Fruit fly (Drosophila melanogaster) whole organism, wandering third instar larva: ENCODE results near the gene Lrrk.

ENCODE experiments used
- Abd-B ChIP-seq: fragments of >200 bp; optimal IDR thresholded peaks from 2 replicates; lab custom pipeline; 2017; ENCODE audit warnings: missing biosample characterization, missing genetic modification characterization
- CG32264 ChIP-seq: fragments of 200-800 bp; sonication (Bioruptor generic); optimal IDR thresholded peaks from 2 replicates; lab custom pipeline; 2016; ENCODE audit warnings: missing biosample characterization, missing genetic modification characterization
- CG9705 ChIP-seq: fragments of 200-800 bp; sonication (Bioruptor generic); optimal IDR thresholded peaks from 2 replicates; lab custom pipeline; 2018; ENCODE audit warnings: missing biosample characterization, mild to moderate bottlenecking, missing genetic modification characterization
- CrebA ChIP-seq: fragments of 200-800 bp; sonication (Bioruptor generic); optimal IDR thresholded peaks from 2 replicates; lab custom pipeline; 2016; ENCODE audit warnings: missing biosample characterization, mild to moderate bottlenecking, missing genetic modification characterization, borderline replicate concordance
- Dfd ChIP-seq: fragments of >200 bp; optimal IDR thresholded peaks from 2 replicates; lab custom pipeline; 2017; ENCODE audit warnings: missing biosample characterization, missing genetic modification characterization
- Dif ChIP-seq: fragments of 200-275, 200-300 bp; sonication (Bioruptor generic); optimal IDR thresholded peaks from 2 replicates; lab custom pipeline; 2018; ENCODE audit warnings: missing biosample characterization, missing genetic modification characterization; ENCODE audit not compliant: partially characterized antibody
- HLH106 ChIP-seq: fragments of 200-800 bp; optimal IDR thresholded peaks from 3 replicates; lab custom pipeline; 2019; ENCODE audit warnings: missing biosample characterization, mild to moderate bottlenecking, missing genetic modification characterization, moderate library complexity
- Hnf4 ChIP-seq: fragments of 200-800 bp; sonication (Bioruptor generic); optimal IDR thresholded peaks from 2 replicates; lab custom pipeline; 2016; ENCODE audit warnings: missing biosample characterization, mild to moderate bottlenecking, missing genetic modification characterization
- Hr83 ChIP-seq: fragments of 200-300 bp; sonication (Bioruptor generic); optimal IDR thresholded peaks from 2 replicates; lab custom pipeline; 2016; ENCODE audit warnings: missing biosample characterization, mild to moderate bottlenecking, missing genetic modification characterization, moderate library complexity; ENCODE audit not compliant: poor library complexity, severe bottlenecking
- Jra ChIP-seq: sonication (Bioruptor generic); optimal IDR thresholded peaks from 2 replicates; lab custom pipeline; 2016; ENCODE audit warnings: missing biosample characterization, missing genetic modification characterization
- Mio ChIP-seq: sonication (Bioruptor generic); optimal IDR thresholded peaks from 2 replicates; lab custom pipeline; 2016; ENCODE audit warnings: missing biosample characterization, missing genetic modification characterization
- Myc ChIP-seq: fragments of >200 bp; optimal IDR thresholded peaks from 2 replicates; lab custom pipeline; 2017
- N ChIP-seq: fragments of >200 bp; optimal IDR thresholded peaks from 2 replicates; lab custom pipeline; 2018; ENCODE audit warnings: missing biosample characterization, missing external identifiers, missing genetic modification characterization
- OdsH ChIP-seq: fragments of 200-800 bp; sonication (Bioruptor generic); optimal IDR thresholded peaks from 2 replicates; lab custom pipeline; 2016; ENCODE audit warnings: missing biosample characterization, mild to moderate bottlenecking, missing genetic modification characterization
- Rel ChIP-seq, 2 experiments: fragments of 200-800 bp; sonication (Bioruptor generic) in 1 of 2; optimal IDR thresholded peaks; 2 replicates in 1 of 2; 3 replicates in 1 of 2; lab custom pipeline; 2016 to 2019; ENCODE audit warnings: mild to moderate bottlenecking in 2 of 2, missing biosample characterization in 2 of 2, missing genetic modification characterization in 2 of 2, moderate library complexity in 1 of 2
- Sp1 ChIP-seq: fragments of 200-800 bp; sonication (Bioruptor generic); optimal IDR thresholded peaks from 3 replicates; lab custom pipeline; 2019; ENCODE audit warnings: missing biosample characterization, mild to moderate bottlenecking, missing genetic modification characterization, moderate library complexity
- Vsx2 ChIP-seq: fragments of 200-300, 225-300 bp; sonication (Bioruptor generic); optimal IDR thresholded peaks from 2 replicates; lab custom pipeline; 2018; ENCODE audit warnings: missing biosample characterization, missing genetic modification characterization; ENCODE audit not compliant: partially characterized antibody
- br ChIP-seq: fragments of 200-800 bp; sonication (Bioruptor generic); optimal IDR thresholded peaks from 2 replicates; lab custom pipeline; 2016; ENCODE audit warnings: missing biosample characterization, missing genetic modification characterization
- brk ChIP-seq: fragments of 200-800 bp; sonication (Bioruptor generic); optimal IDR thresholded peaks from 2 replicates; lab custom pipeline; 2016; ENCODE audit warnings: missing biosample characterization, mild to moderate bottlenecking, missing genetic modification characterization
- dmrt93B ChIP-seq: fragments of 200-800 bp; sonication (Bioruptor generic); optimal IDR thresholded peaks from 2 replicates; lab custom pipeline; 2018; ENCODE audit warnings: missing biosample characterization, mild to moderate bottlenecking, missing genetic modification characterization
- dsf ChIP-seq: sonication (Bioruptor generic); optimal IDR thresholded peaks from 2 replicates; lab custom pipeline; 2016; ENCODE audit warnings: missing biosample characterization, missing genetic modification characterization, borderline replicate concordance
- ey ChIP-seq: fragments of 200-800 bp; sonication (Bioruptor generic); optimal IDR thresholded peaks from 2 replicates; lab custom pipeline; 2016; ENCODE audit warnings: missing biosample characterization, missing genetic modification characterization
- foxo ChIP-seq, 2 experiments: fragments of 200-800 bp; sonication (Bioruptor generic); optimal IDR thresholded peaks; 2 replicates in 1 of 2; 3 replicates in 1 of 2; lab custom pipeline; 2016 to 2017; ENCODE audit warnings: missing biosample characterization in 2 of 2, missing genetic modification characterization in 2 of 2
- fru ChIP-seq: fragments of 200-800 bp; sonication (Bioruptor generic); optimal IDR thresholded peaks from 3 replicates; lab custom pipeline; 2016; ENCODE audit warnings: missing biosample characterization, mild to moderate bottlenecking, missing genetic modification characterization
- h ChIP-seq: fragments of 200-800 bp; sonication (Bioruptor generic); optimal IDR thresholded peaks from 3 replicates; lab custom pipeline; 2016; ENCODE audit warnings: missing biosample characterization, mild to moderate bottlenecking, missing genetic modification characterization
- jim ChIP-seq: fragments of 175-275, 200-325 bp; sonication (Bioruptor generic); optimal IDR thresholded peaks from 2 replicates; lab custom pipeline; 2016; ENCODE audit warnings: missing biosample characterization, mild to moderate bottlenecking, missing genetic modification characterization
- lola ChIP-seq: fragments of >200 bp; optimal IDR thresholded peaks from 2 replicates; lab custom pipeline; 2017; ENCODE audit warnings: missing biosample characterization, missing genetic modification characterization
- pan ChIP-seq: fragments of >200 bp; optimal IDR thresholded peaks from 2 replicates; lab custom pipeline; 2017
- psq ChIP-seq: fragments of 200-800 bp; sonication (Bioruptor generic); optimal IDR thresholded peaks from 3 replicates; lab custom pipeline; 2017; ENCODE audit warnings: missing biosample characterization, mild to moderate bottlenecking, missing genetic modification characterization, moderate library complexity
- rgr ChIP-seq: fragments of 200-800 bp; sonication (Bioruptor generic); optimal IDR thresholded peaks from 3 replicates; lab custom pipeline; 2016; ENCODE audit warnings: missing biosample characterization, mild to moderate bottlenecking, missing genetic modification characterization
- sage ChIP-seq: fragments of 200-800 bp; sonication (Bioruptor generic); optimal IDR thresholded peaks from 2 replicates; lab custom pipeline; 2016; ENCODE audit warnings: missing biosample characterization, mild to moderate bottlenecking, missing genetic modification characterization
- sv ChIP-seq: fragments of 200-800 bp; sonication (Bioruptor generic); optimal IDR thresholded peaks from 3 replicates; lab custom pipeline; 2016; ENCODE audit warnings: missing biosample characterization, missing genetic modification characterization
- tai ChIP-seq: sonication (Bioruptor generic); optimal IDR thresholded peaks from 2 replicates; lab custom pipeline; 2016; ENCODE audit warnings: missing biosample characterization, missing genetic modification characterization
- usp ChIP-seq: fragments of >200 bp; optimal IDR thresholded peaks from 2 replicates; lab custom pipeline; 2017; ENCODE audit warnings: missing biosample characterization, missing genetic modification characterization
- woc ChIP-seq: sonication (Bioruptor generic); optimal IDR thresholded peaks from 2 replicates; lab custom pipeline; 2016; ENCODE audit warnings: missing biosample characterization, mild to moderate bottlenecking, missing genetic modification characterization

The Lrrk gene

dm6 chr3R:20634674-20635594 is at the start of gene Lrrk, which contains the start of gene Pi3K92E:
TSS of gene Lrrk (plus strand) at chr3R:20635480.
TSS of gene Pi3K92E (minus strand) at chr3R:20634732.
- peak; percentile 18 for TF ChIP-seq CG9705 (GFP tag; lab: Kevin White, UChicago)
- TF ChIP-seq HLH106 (tag; lab: Kevin White, UChicago): peak; percentile 36
- peak; percentile 12 for TF ChIP-seq h
- peak; percentile 11 for TF ChIP-seq Hr83 (GFP tag; lab: Kevin White, UChicago)
- TF ChIP-seq ey: no peak
- TF ChIP-seq N (GFP tag; lab: Kevin White, UChicago): no peak

dm6 chr3R:20585566-20585965 is 49.7 kb upstream of the Lrrk start, which contains the start of gene CG16953:
TSS of gene CG16953 (minus strand) at chr3R:20585833.
- TF ChIP-seq br (GFP tag; lab: Kevin White, UChicago) (peak; percentile 1), HLH106 (tag; lab: Kevin White, UChicago) (no peak), Dfd (GFP tag; lab: Kevin White, UChicago) (no peak), CG9705 (GFP tag; lab: Kevin White, UChicago) (no peak), psq (no peak), Abd-B (no peak), ey (no peak), Jra (GFP tag; lab: Kevin White, UChicago) (peak; percentile 28), Rel (GFP tag; optimal IDR thresholded peaks at IDR 0.05; lab: Kevin White, UChicago) (no peak), Rel (tag; optimal IDR thresholded peaks at IDR 0.05; lab: Kevin White, UChicago) (peak; percentile 35), sv (GFP tag; lab: Kevin White, UChicago) (no peak), Sp1 (GFP tag; lab: Kevin White, UChicago) (peak; percentile 14), sage (GFP tag; lab: Kevin White, UChicago) (no peak), fru (GFP tag; lab: Kevin White, UChicago) (no peak), N (GFP tag; lab: Kevin White, UChicago) (no peak), rgr (no peak), Hnf4 (GFP tag; lab: Kevin White, UChicago) (no peak), h (no peak), tai (GFP tag; lab: Kevin White, UChicago) (no peak), brk (GFP tag; lab: Kevin White, UChicago) (no peak), Hr83 (GFP tag; lab: Kevin White, UChicago) (no peak), Dif (no peak), Mio (GFP tag; lab: Kevin White, UChicago) (no peak)
- TF ChIP-seq, all 38 proteins: peak for 4

dm6 chr3R:20586409-20586808 is 48.9 kb upstream of the Lrrk start:
- no peak for TF ChIP-seq fru (GFP tag; lab: Kevin White, UChicago)
- no peak for TF ChIP-seq br (GFP tag; lab: Kevin White, UChicago)
- no peak for TF ChIP-seq ey
- TF ChIP-seq dmrt93B (GFP tag; lab: Kevin White, UChicago): no peak
- no peak for TF ChIP-seq lola
- no peak for TF ChIP-seq Dfd (GFP tag; lab: Kevin White, UChicago)
- no peak for TF ChIP-seq usp
- TF ChIP-seq woc: no peak
- TF ChIP-seq brk (GFP tag; lab: Kevin White, UChicago): no peak
- no peak for TF ChIP-seq Abd-B

dm6 chr3R:20587630-20588479 is 47.4 kb upstream of the Lrrk start, which contains the start of gene Septin2:
TSS of gene Septin2 (minus strand) at chr3R:20588356.
- peak; percentile 92 for TF ChIP-seq ey
- TF ChIP-seq pan (lab: Kevin White, UChicago): no peak
- TF ChIP-seq sv (GFP tag; lab: Kevin White, UChicago): no peak
- TF ChIP-seq jim (GFP tag; lab: Kevin White, UChicago): no peak
- peak; percentile 91 for TF ChIP-seq br (GFP tag; lab: Kevin White, UChicago)
- peak; percentile 91 for TF ChIP-seq fru (GFP tag; lab: Kevin White, UChicago)
- peak; percentile 93 for TF ChIP-seq OdsH (GFP tag; lab: Kevin White, UChicago)
- no peak for TF ChIP-seq usp
- TF ChIP-seq Sp1 (GFP tag; lab: Kevin White, UChicago): peak; percentile 91
- peak; percentile 37 for TF ChIP-seq Mio (GFP tag; lab: Kevin White, UChicago)
- TF ChIP-seq dmrt93B (GFP tag; lab: Kevin White, UChicago): peak; percentile 89
- TF ChIP-seq CG32264 (GFP tag; lab: Kevin White, UChicago): peak; percentile 78
- TF ChIP-seq CG9705 (GFP tag; lab: Kevin White, UChicago): peak; percentile 79
- TF ChIP-seq CrebA (GFP tag; lab: Kevin White, UChicago): no peak
- peak in 1 of 2 experiments; percentile 93 for TF ChIP-seq foxo (GFP tag; optimal IDR thresholded peaks at IDR 0.05; lab: Kevin White, UChicago)
- peak; percentile 61 for TF ChIP-seq Rel (GFP tag; optimal IDR thresholded peaks at IDR 0.05; lab: Kevin White, UChicago)
- peak; percentile 31 for TF ChIP-seq Rel (tag; optimal IDR thresholded peaks at IDR 0.05; lab: Kevin White, UChicago)
- TF ChIP-seq Dif: no peak
- TF ChIP-seq Vsx2: no peak
- TF ChIP-seq psq: peak; percentile 88
- peak; percentile 91 for TF ChIP-seq Hr83 (GFP tag; lab: Kevin White, UChicago)
- peak; percentile 79 for TF ChIP-seq woc
- peak; percentile 94 for TF ChIP-seq h
- TF ChIP-seq Myc (lab: Kevin White, UChicago): no peak
- TF ChIP-seq Dfd (GFP tag; lab: Kevin White, UChicago): no peak
- no peak for TF ChIP-seq tai (GFP tag; lab: Kevin White, UChicago)
- TF ChIP-seq dsf: peak; percentile 77
